Fruit fly (Drosophila melanogaster): ENCODE data around the gene Ptp69D.

The Ptp69D gene

DNA sequence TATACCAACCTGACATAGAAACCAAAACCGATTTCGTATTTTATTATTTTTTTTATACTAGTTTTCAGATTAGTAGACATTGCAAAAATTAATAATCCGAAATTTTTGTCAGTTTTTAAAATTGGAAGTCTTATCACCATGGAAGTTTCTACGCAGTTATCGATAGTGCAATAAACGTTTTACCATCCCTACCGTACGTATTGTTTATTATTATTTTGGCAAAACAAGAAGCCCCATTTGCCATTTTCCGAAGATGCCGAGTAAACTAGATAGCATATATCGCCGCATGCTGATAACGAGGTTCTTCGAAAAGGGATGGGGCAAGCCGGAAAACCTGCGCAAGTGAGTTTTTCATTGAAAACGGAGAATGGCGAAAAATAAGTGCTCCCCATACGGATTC lies 6.9 kb downstream of the Ptp69D start, which contains the start of gene CG32112:
TSS of gene CG32112 (plus strand) at position 111 of the 400 bp plus-strand sequence.
- peak; percentile 44 for TF ChIP-seq esn (GFP tag; optimal IDR thresholded peaks at IDR 0.05)
- TF ChIP-seq Hr4 (GFP tag; optimal IDR thresholded peaks at IDR 0.05), result peak; percentile 1
- no peak for TF ChIP-seq Eip78C (GFP tag)

DNA sequence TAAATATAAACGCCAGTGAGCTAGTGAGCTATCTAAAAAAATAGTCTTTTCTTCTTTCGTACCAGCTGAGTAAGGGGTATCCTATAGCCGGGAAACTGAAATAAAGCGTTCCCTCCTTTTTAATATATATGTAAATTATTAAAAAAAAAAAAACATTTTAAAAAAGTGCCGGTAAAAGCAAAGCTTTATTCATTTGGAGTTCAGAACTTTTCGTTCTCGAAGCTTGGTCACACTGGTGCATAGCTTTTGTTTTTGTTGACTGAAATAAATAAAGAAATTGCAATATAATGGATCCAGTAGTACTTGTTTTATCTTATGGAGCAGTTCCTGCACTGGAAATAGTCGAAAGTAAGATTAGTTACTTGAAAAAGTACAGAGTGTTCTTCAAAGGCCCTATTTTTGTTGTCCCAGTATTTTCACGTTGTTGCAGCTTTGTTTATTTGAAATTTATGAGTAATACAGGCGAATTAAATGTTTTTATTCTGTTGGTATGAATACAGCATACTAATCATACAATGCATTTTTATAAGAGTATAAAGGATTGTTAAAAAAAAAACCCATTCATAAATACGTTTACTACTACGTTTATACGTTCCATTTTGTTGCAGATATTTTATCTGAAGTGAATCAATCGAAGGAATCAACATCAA lies 10.5 kb downstream of the Ptp69D start, which contains the start of gene CG32109:
TSS of gene CG32109 (plus strand) at position 224 of the 650 bp plus-strand sequence.
- TF ChIP-seq esn (GFP tag; optimal IDR thresholded peaks at IDR 0.05) (peak; percentile 2), spab (GFP tag; optimal IDR thresholded peaks at IDR 0.05) (no peak), Blimp-1 (GFP tag; optimal IDR thresholded peaks at IDR 0.05) (no peak)

DNA sequence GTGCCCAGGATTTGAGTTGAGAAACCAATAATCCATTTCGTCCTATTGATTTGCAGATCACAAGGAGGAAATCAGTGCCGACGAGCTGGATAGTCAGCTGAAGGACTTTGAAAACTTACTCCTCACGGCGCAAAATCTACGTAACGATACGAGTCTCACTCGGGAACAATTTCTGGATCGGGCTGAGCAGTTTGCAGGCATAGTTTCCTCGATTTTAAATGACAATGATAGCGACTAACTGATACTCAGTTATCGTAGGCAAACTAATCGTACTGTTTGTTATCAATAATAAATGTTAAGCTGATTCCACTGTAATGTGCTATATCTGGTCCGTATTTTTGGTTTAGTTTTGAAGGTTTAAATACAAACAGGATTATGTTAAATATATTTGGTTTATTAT lies 11.5 kb downstream of the Ptp69D start:
- TF ChIP-seq CG4318 (GFP tag; optimal IDR thresholded peaks at IDR 0.05), result no peak
- TF ChIP-seq Eip93F (GFP tag; optimal IDR thresholded peaks at IDR 0.05), result no peak
- no peak for TF ChIP-seq CG6163 (GFP tag; IDR thresholded peaks at IDR 0.05)
- no peak for TF ChIP-seq CG31627 (GFP tag; optimal IDR thresholded peaks at IDR 0.05)

- no peak for TF ChIP-seq CG3919 (GFP tag; optimal IDR thresholded peaks at IDR 0.05)
- no peak for TF ChIP-seq Gug (GFP tag; IDR thresholded peaks at IDR 0.05)
- TF ChIP-seq lz (GFP tag; optimal IDR thresholded peaks at IDR 0.05), result no peak
- no peak for TF ChIP-seq Sox15 (GFP tag; optimal IDR thresholded peaks at IDR 0.05)
- TF ChIP-seq topi (GFP tag; optimal IDR thresholded peaks at IDR 0.05), result no peak
- no peak for TF ChIP-seq dsx (GFP tag; optimal IDR thresholded peaks at IDR 0.05; ENCODE audit: poor library complexity, severe bottlenecking)
- TF ChIP-seq Smox (GFP tag; optimal IDR thresholded peaks at IDR 0.05), result no peak
- no peak for TF ChIP-seq CG6276 (GFP tag; optimal IDR thresholded peaks at IDR 0.05)
- no peak for TF ChIP-seq net (GFP tag; optimal IDR thresholded peaks at IDR 0.05)
- TF ChIP-seq Sox14 (GFP tag; optimal IDR thresholded peaks at IDR 0.05), result no peak
- no peak for TF ChIP-seq Eip75B (GFP tag; optimal IDR thresholded peaks at IDR 0.05)
- TF ChIP-seq CG6792 (GFP tag; optimal IDR thresholded peaks at IDR 0.05), result no peak
- TF ChIP-seq Hr4 (GFP tag; optimal IDR thresholded peaks at IDR 0.05), result no peak
- TF ChIP-seq Eip93F (GFP tag; optimal IDR thresholded peaks at IDR 0.05), result no peak
Observed at dm6 chr3L:12748711-12749566, 14.2 kb downstream of the Ptp69D start.

DNA sequence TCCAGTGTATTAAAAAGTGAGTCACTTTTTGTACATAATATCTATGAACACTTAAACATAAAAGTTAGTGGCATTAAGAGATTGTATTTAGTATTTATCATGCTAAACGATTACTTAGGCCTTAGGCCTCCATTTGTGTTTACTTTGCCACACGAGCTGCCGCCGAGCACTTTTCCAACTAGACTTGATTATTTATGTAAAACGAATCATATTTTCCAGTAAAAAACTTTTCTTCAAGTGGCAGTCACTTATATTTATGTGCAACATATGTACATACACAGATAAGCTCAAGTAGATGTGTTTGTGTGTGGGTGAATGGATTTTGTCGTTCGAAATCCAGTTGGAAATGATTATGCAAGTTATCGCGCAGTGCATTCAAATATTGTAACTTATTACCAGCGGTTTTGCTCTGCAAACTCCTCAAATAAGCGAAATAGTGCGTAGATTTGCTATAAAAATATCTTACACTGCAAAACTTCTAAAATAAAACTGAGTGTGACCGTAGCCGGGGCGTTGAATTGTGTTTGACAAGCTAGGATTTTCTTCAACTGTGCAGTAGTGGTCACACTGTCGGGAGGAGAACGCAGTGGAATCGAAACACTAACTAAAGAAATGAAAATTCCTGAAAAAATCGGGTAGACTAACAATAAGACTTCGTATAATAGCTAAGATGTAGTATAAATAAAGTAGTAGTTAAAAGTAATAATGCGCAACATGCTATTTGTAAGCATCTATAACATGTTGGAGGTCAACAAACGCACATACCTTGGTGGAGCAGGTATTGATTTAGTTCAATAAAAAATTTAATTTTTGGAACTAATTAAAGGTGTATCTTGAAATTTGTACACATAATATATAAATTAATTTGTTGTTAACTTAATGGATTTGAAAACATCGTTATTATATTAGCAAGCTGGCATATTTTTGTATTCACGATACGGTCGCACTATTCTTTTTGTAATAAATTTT lies 15.1 kb downstream of the Ptp69D start, which contains the start of the genes Klc and CG10984:
TSS of gene Klc (minus strand) at position 490 of the 969 bp plus-strand sequence.
TSS of gene CG10984 (plus strand) at position 553 of the 969 bp plus-strand sequence.
- TF ChIP-seq Lpt (GFP tag; optimal IDR thresholded peaks at IDR 0.05) (peak; percentile 91), CG8319 (GFP tag; optimal IDR thresholded peaks at IDR 0.05) (no peak), CG11762 (GFP tag; optimal IDR thresholded peaks at IDR 0.05; ENCODE audit: insufficient read depth) (peak; percentile 80), Hr4 (GFP tag; optimal IDR thresholded peaks at IDR 0.05) (peak; percentile 96), lz (GFP tag; optimal IDR thresholded peaks at IDR 0.05) (peak; percentile 82), Sox15 (GFP tag; optimal IDR thresholded peaks at IDR 0.05) (peak; percentile 68), eg (GFP tag; IDR thresholded peaks at IDR 0.05) (no peak), CG11902 (GFP tag; optimal IDR thresholded peaks at IDR 0.05) (peak; percentile 71), Met (GFP tag; optimal IDR thresholded peaks at IDR 0.05) (no peak), vri (GFP tag; optimal IDR thresholded peaks at IDR 0.05) (peak; percentile 78), CG6163 (GFP tag; IDR thresholded peaks at IDR 0.05) (no peak), Sox14 (GFP tag; optimal IDR thresholded peaks at IDR 0.05) (peak; percentile 91), fkh (GFP tag; optimal IDR thresholded peaks at IDR 0.05) (peak; percentile 37), Ets96B (tag; optimal IDR thresholded peaks at IDR 0.05) (peak; percentile 85), Sox102F (GFP tag; optimal IDR thresholded peaks at IDR 0.05) (no peak), CG6808 (GFP tag; optimal IDR thresholded peaks at IDR 0.05) (no peak), spab (GFP tag; optimal IDR thresholded peaks at IDR 0.05) (no peak), CG32006 (GFP tag; optimal IDR thresholded peaks at IDR 0.05) (peak; percentile 95), ss (GFP tag; optimal IDR thresholded peaks at IDR 0.05) (no peak), pdm3 (GFP tag; optimal IDR thresholded peaks at IDR 0.05) (peak; percentile 93), CG9139 (GFP tag; optimal IDR thresholded peaks at IDR 0.05) (no peak), dsx (GFP tag; optimal IDR thresholded peaks at IDR 0.05; ENCODE audit: poor library complexity, severe bottlenecking) (peak; percentile 76), CG34406 (GFP tag; optimal IDR thresholded peaks at IDR 0.05) (no peak)

Measured in whole organism, prepupa.